Worm (Caenorhabditis elegans) whole organism, young adult: ENCODE data around the gene C27B7.6.

Source experiments
- F57C9.4 ChIP-seq: sonication (generic microtip); optimal IDR thresholded peaks from 2 replicates; lab custom pipeline; 2017; ENCODE audit warnings: mild to moderate bottlenecking, missing genetic modification characterization, missing compliant biosample characterization
- atf-7 ChIP-seq: sonication (generic microtip); optimal IDR thresholded peaks from 2 replicates; lab custom pipeline; 2017; ENCODE audit warnings: mild to moderate bottlenecking, missing genetic modification characterization, missing compliant biosample characterization
- chd-7 ChIP-seq: sonication (generic microtip); optimal IDR thresholded peaks from 2 replicates; lab custom pipeline; 2016; ENCODE audit warnings: mild to moderate bottlenecking, missing genetic modification characterization, moderate library complexity, missing compliant biosample characterization
- ekl-4 ChIP-seq: fragments of 200-800 bp; sonication (Bioruptor generic); IDR thresholded peaks from 2 replicates; pipeline ENCODE4 v1.3.6; 2022; ENCODE audit warnings: missing genetic modification reagents, missing genetic modification characterization, missing compliant biosample characterization
- him-1 ChIP-seq: sonication (generic microtip); optimal IDR thresholded peaks from 2 replicates; lab custom pipeline; 2016; ENCODE audit warnings: missing genotype, missing genetic modification reagents, missing genetic modification characterization, missing compliant biosample characterization
- madf-6 ChIP-seq: fragments of 200-800 bp; sonication (Bioruptor generic); IDR thresholded peaks from 2 replicates; pipeline ENCODE4 v1.3.6; 2022; ENCODE audit warnings: missing genetic modification reagents, missing genetic modification characterization, missing compliant biosample characterization
- nhr-27 ChIP-seq: fragments of 200-800 bp; sonication (Bioruptor generic); optimal IDR thresholded peaks from 2 replicates; lab custom pipeline; 2018; ENCODE audit warnings: mild to moderate bottlenecking, missing genetic modification characterization, moderate library complexity, missing compliant biosample characterization

ce11 chrIV:8916010-8916409 is 9.9 kb upstream of the C27B7.6 start, which contains the start of gene C27B7.9:
- TF ChIP-seq madf-6 (GFP tag; lab: Robert Waterston, UW) = no peak
- TF ChIP-seq F57C9.4 = no peak
- TF ChIP-seq ekl-4 (GFP tag; lab: Robert Waterston, UW) = no peak
- no peak for TF ChIP-seq atf-7 (tag; lab: Kevin White, UChicago)
- TF ChIP-seq him-1 (tag; lab: Kevin White, UChicago) = no peak
- no peak for TF ChIP-seq nhr-27
- no peak for TF ChIP-seq chd-7 (tag; lab: Kevin White, UChicago)
